Worm (Caenorhabditis elegans) whole organism, L4/young adult: ENCODE data around the gene K09A11.1.

Experiments used
- W03F9.2 ChIP-seq: fragments of 150-350 bp; optimal IDR thresholded peaks from 2 replicates; lab custom pipeline; 2014; ENCODE audit warnings: missing biosample characterization, missing genetic modification characterization
- dao-5 ChIP-seq: sonication (generic microtip); optimal IDR thresholded peaks from 2 replicates; lab custom pipeline; 2016; ENCODE audit warnings: missing genotype, missing genetic modification characterization, moderate library complexity, missing compliant biosample characterization
- him-1 ChIP-seq: sonication (generic microtip); optimal IDR thresholded peaks from 2 replicates; lab custom pipeline; 2016; ENCODE audit warnings: missing genotype, missing genetic modification reagents, missing genetic modification characterization, missing compliant biosample characterization

Gene K09A11.1

DNA sequence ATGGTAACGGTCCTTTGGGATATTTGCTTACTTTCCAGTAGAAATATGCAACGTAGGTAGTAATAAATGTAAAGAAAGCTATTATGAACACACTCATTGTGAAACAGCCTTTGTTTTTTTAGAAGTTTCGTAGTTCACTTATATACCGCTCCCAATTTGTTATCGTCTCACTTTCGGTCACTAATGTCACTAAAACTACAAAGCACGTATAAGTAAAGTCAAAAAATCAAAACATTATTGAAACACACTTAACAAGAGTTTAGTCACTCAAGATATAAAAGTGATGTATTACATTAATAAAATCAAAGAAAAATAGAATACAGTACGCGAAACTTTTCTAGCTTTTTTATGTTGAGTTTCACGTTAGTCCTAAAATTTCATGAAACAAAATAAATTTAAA is 11.8 kb downstream of the K09A11.1 start, which contains the start of gene cyp-14A3:
cyp-14A3 (minus strand) TSS at position 101 of the 400 bp plus-strand sequence.
- TF ChIP-seq W03F9.2 (tag; lab: Kevin White, UChicago), result no peak
- no peak for TF ChIP-seq dao-5 (tag; lab: Kevin White, UChicago)
- TF ChIP-seq him-1 (tag; lab: Kevin White, UChicago), result no peak

DNA sequence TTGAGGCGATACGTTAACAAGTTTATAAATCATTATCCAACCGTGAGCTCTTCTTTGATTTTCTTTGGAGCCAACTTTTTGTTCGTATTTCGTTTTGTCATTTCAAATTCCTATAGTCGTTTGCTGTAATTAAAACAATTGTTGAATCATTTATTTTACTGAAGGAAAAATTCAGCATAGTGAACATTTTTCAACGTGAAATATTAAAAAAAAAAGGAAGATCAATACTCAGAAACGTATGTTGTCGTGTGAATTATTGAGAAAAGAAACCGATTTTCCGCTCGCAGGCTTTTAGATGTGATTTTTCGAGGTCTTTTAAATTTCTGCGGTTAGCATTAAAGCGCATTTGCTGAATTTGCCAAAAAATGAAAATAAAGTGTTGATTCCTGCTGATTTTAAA is 16.6 kb downstream of the K09A11.1 start, which contains the start of gene phf-33:
phf-33 (minus strand) TSS at position 101 of the 400 bp plus-strand sequence.
- TF ChIP-seq dao-5 (tag; lab: Kevin White, UChicago), result no peak
- TF ChIP-seq him-1 (tag; lab: Kevin White, UChicago), result no peak
- TF ChIP-seq W03F9.2 (tag; lab: Kevin White, UChicago), result no peak

DNA sequence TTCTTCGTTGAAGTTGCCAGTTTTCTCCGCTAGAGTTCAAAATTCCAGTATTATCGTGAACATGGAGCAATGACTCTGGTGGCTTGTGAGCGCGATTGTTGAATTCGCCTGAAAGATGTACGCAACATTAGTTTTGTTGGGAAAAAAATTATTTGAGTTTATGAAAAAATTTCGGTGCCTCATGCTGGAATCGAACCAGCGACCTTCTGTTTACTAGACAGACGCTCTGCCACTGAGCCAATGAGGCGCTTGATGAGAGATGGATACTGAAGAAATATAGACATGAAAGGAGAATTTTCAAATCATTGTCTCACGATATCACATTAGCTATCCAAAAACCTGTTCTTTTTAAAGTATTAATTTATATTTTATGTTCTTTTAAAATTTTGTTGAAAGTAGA is 21.2 kb downstream of the K09A11.1 start:
- TF ChIP-seq W03F9.2 (tag; lab: Kevin White, UChicago), result no peak

DNA sequence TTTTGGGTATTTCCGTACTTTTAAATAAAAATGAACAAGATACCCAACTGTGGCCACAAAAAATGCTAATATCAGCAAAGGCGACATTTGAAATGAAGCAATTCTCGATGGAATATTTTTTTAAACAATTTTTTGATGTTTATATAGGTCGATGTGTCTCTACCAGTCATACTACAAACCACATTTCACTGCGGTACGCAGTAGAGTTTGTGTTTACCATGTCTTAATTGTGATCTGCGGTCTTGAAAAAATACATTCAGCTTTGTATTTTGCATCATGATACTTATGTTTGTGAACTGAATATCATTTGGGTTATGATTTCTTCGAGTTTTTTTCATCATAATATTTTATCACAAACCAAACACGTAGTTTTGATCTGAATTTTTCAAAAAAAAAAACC is 21.8 kb downstream of the K09A11.1 start, which contains the start of gene cyp-14A4:
cyp-14A4 (minus strand) TSS at position 107 of the 400 bp plus-strand sequence.
- no peak for TF ChIP-seq him-1 (tag; lab: Kevin White, UChicago)

DNA sequence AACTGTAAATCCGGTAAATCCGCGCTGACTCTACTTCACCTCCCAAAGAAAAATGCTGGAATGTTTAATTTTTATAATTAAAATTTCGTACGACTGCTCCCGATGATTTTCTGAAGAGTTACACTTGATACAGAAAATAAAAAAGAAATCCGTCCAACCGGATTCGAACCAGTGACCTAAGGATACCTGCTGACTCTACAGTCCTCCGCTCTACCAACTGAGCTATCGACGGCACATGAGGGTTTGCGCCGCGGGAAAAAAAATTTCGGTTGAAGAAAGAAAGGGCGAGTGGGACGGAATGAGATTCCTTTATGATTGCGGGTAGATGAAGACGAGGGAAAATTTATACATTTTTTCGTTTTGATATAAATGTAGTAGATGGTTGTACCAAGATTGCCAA is 22.3 kb downstream of the K09A11.1 start:
- TF ChIP-seq W03F9.2 (tag; lab: Kevin White, UChicago), result no peak
- no peak for TF ChIP-seq him-1 (tag; lab: Kevin White, UChicago)
- TF ChIP-seq dao-5 (tag; lab: Kevin White, UChicago), result no peak

DNA sequence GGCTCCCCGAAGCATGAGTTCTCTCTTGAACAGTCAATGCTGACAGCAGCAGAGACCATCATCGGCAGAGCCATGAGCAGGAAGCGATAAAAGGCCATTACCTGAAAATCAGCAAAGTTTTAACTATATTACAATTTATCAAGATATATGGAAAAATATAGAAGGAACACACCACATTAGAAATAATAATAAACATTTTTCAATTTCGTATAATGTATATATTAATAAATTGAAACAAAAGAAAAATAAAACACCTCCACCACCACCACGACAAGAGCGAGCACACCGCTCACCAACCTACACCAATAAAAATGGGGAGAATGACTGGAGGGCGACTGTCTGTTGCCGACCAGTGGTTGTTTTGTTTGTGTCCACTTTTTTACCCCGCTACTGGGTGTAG is 24.2 kb downstream of the K09A11.1 start, which contains the start of gene R04D3.2:
R04D3.2 (minus strand) TSS at position 101 of the 400 bp plus-strand sequence.
- TF ChIP-seq W03F9.2 (tag; lab: Kevin White, UChicago) (no peak), dao-5 (tag; lab: Kevin White, UChicago) (no peak), him-1 (tag; lab: Kevin White, UChicago) (no peak)

DNA sequence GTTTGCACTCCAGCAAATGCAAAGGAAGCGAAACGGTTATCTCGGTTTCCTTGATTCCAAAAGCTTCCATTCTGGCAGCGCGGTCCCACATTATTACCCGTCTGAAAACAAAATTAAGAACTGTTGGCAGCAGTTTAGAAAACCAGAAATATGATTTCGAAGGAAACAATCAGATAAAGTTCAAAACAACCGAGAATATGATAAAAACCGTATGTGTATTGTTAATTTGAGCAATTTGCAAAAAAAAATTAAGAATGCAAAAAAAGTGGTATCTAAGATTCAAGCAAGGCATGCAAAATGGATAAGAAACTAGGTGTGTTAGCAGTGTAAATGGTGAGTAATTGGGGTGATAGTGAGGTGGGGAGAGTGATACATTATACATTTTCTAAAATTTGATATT is 26.4 kb downstream of the K09A11.1 start, which contains the start of gene R04D3.4:
R04D3.4 (minus strand) TSS at position 101 of the 400 bp plus-strand sequence.
- no peak for TF ChIP-seq dao-5 (tag; lab: Kevin White, UChicago)
- TF ChIP-seq W03F9.2 (tag; lab: Kevin White, UChicago), result no peak
- TF ChIP-seq him-1 (tag; lab: Kevin White, UChicago), result no peak

DNA sequence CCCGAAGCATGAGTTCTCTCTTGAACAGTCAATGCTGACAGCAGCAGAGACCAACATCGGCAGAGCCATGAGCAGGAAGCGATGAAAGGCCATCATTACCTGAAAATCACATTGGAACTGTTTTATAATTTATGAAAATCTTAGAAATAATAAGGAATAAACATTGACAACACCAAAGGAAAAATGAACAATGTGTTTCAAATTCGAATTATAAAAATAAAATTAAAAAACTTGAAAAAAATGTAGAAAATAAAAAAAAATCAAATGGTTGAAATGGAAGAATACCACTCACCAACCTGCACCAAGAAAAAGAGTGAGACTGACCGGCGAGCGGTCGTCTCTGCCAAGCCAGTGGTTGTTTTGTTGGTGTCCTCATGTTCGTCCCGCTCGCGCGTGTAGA is 28.2 kb downstream of the K09A11.1 start, which contains the start of gene R04D3.3:
R04D3.3 (minus strand) TSS at position 101 of the 400 bp plus-strand sequence.
- no peak for TF ChIP-seq dao-5 (tag; lab: Kevin White, UChicago)
- no peak for TF ChIP-seq W03F9.2 (tag; lab: Kevin White, UChicago)
- no peak for TF ChIP-seq him-1 (tag; lab: Kevin White, UChicago)

DNA sequence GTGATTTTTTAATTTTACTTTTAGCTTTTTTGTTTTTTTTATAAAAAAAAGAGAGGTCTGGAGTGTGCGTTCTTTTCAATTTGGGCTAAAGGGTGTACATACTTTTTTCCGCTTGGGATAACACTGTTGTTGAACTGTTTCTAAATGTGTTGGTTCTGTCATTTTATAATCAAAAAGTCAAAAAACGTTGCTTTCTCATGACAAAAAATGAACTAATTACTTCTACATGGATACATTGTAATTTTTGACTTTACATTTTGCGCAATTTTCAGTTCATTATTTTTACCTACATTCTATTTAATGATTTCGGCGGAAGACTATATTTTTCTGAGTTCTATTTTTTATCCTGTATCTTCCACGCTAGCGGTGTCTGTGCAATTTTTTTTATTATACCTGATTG is 29.2 kb downstream of the K09A11.1 start, which contains the start of gene srd-38:
srd-38 (plus strand) TSS at position 301 of the 400 bp plus-strand sequence.
- TF ChIP-seq him-1 (tag; lab: Kevin White, UChicago), result no peak
- TF ChIP-seq dao-5 (tag; lab: Kevin White, UChicago), result no peak
- TF ChIP-seq W03F9.2 (tag; lab: Kevin White, UChicago), result no peak

DNA sequence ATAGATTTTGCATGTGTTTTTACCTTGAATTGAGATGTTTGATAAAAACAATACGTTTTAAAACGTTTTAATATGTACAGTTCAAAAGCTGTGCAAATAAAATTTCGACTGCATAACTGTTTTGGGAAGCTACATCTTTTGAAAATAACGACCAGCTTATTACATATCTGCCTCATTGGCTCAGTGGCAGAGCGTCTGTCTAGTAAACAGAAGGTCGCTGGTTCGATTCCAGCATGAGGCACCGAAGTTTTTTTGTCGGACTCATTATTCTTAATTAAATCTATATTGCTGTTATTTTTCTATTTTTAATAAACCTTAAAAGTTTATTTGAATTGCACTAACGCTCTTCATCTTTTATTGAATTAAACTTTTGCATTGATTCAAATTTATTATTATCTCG is 30.7 kb downstream of the K09A11.1 start:
- TF ChIP-seq W03F9.2 (tag; lab: Kevin White, UChicago) (no peak), dao-5 (tag; lab: Kevin White, UChicago) (no peak), him-1 (tag; lab: Kevin White, UChicago) (no peak)

DNA sequence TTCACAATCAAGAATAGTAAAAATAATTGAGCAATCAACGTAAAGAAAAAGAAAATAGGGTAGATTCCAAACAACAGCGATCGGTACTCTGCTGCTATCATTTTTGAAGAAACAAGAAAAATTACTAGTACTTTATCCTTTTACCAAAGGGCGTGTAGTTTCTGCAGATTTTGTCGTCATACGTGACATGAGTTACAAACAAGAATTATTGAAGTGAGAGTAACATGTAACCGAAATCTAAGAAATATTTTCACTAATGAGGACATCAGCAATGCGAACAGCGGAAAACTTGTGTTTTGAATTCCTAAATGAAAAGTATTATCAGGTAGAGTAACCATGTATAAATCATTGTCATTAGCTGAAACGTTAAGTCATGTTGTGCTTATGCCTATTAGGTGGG is 32.4 kb downstream of the K09A11.1 start, which contains the start of gene srd-36:
srd-36 (minus strand) TSS at position 101 of the 400 bp plus-strand sequence.
- no peak for TF ChIP-seq dao-5 (tag; lab: Kevin White, UChicago)
- no peak for TF ChIP-seq W03F9.2 (tag; lab: Kevin White, UChicago)
- no peak for TF ChIP-seq him-1 (tag; lab: Kevin White, UChicago)

DNA sequence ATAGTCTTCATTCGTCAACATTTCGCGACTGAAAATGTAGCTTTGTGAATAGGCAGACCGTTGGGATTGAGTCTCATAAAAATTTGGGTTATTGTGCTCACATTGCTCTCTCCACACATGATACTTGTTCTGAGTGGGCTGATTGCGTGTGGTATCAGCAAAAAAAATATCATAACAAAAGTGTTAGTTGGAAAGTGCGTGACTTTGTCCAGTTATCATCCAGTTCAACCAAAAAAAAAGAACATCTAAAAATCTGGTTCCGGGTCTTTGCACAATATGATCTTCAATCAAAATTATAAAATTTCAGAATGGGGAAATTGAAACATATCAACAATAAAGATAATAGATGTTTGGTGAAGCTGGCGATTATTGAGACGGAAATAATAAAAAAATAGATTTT is 38.2 kb downstream of the K09A11.1 start, which contains the start of gene srd-39:
srd-39 (minus strand) TSS at position 101 of the 400 bp plus-strand sequence.
- TF ChIP-seq W03F9.2 (tag; lab: Kevin White, UChicago) (no peak), him-1 (tag; lab: Kevin White, UChicago) (no peak), dao-5 (tag; lab: Kevin White, UChicago) (no peak)

DNA sequence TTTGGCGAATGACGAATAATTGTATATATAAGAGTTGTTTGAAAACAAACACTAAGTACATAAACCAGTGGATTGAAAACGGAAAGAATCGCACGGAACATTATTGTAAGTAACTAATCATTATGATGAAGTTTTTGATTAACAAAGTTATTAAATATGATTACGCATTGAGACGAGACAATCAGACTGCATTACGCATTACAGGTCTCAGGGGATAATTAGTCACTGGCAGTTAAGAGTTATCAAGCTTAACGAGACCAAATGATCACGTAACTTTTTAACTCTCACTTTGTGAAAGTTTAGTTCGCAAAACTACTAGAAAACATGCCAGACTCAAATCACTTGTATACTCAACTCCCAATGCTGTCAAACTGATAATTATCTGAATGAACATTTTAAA is 41.1 kb downstream of the K09A11.1 start, which contains the start of gene srd-42:
srd-42 (minus strand) TSS at position 101 of the 400 bp plus-strand sequence.
- TF ChIP-seq dao-5 (tag; lab: Kevin White, UChicago) (no peak), W03F9.2 (tag; lab: Kevin White, UChicago) (no peak), him-1 (tag; lab: Kevin White, UChicago) (no peak)

DNA sequence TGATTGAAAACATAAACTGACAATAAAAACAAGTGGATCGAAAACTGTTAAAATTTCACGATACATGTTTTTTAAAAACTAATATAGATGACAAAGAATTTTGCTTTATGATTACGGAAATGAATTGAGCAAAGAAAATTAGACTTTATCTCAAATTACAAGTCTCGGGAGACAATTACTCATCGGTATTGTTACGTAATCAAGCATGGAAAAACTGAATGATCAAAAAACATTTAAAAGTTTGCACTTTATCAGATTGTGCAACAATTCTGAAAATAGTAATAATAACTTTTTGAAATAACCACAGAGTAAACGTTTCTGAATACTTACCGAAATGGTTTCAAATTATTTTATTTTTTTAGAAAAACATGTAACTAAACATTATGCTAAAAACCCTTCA is 43.5 kb downstream of the K09A11.1 start, which contains the start of gene srd-43:
srd-43 (minus strand) TSS at position 66 of the 400 bp plus-strand sequence.
- no peak for TF ChIP-seq dao-5 (tag; lab: Kevin White, UChicago)
- no peak for TF ChIP-seq him-1 (tag; lab: Kevin White, UChicago)
- TF ChIP-seq W03F9.2 (tag; lab: Kevin White, UChicago), result no peak
